Worm (Caenorhabditis elegans): ENCODE measurements around the gene str-67.

str-67 gene

DNA sequence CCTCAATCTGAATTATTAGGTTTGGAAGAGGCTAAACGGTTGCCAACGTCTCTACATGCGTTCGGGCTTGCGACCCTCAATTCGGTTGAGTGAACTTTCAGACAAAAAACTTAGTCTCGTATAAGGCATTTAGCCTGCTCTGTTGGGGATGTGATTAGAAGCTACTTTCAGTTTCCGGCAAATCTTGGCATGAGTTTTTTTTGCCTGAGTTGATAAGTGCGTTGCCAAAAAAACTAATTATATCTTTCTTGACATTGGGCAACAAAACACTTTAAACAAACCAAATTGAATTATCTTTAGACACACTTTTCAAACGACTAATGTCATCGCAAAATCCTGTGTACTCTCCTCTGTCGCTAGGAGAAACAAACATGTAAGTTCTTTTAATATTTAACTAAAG is 28.0 kb upstream of the str-67 start, which contains the start of gene Y50D4B.4:
Gene Y50D4B.4, plus strand, starts transcription at position 301 of the 400 bp plus-strand sequence.
- no peak for TF ChIP-seq nhr-71 (tag; optimal IDR thresholded peaks at IDR 0.05)
- no peak for TF ChIP-seq lin-14 (GFP tag; optimal IDR thresholded peaks at IDR 0.05)
- TF ChIP-seq snu-23 (GFP tag; optimal IDR thresholded peaks at IDR 0.05): no peak
- no peak for TF ChIP-seq ets-5 (GFP tag; IDR thresholded peaks at IDR 0.05)
- TF ChIP-seq xbp-1 (tag; optimal IDR thresholded peaks at IDR 0.05): no peak
- TF ChIP-seq aha-1 (tag; optimal IDR thresholded peaks at IDR 0.05): no peak
- TF ChIP-seq isw-1 (GFP tag; IDR thresholded peaks at IDR 0.05): no peak
- TF ChIP-seq swsn-7 (tag; optimal IDR thresholded peaks at IDR 0.05): no peak
- TF ChIP-seq rnt-1 (tag; optimal IDR thresholded peaks at IDR 0.05): no peak
- TF ChIP-seq nhr-28 (tag; optimal IDR thresholded peaks at IDR 0.05): no peak
- no peak for TF ChIP-seq irx-1 (tag; optimal IDR thresholded peaks at IDR 0.05)
- no peak for TF ChIP-seq ceh-82 (tag; optimal IDR thresholded peaks at IDR 0.05)
- no peak for TF ChIP-seq C04F5.9 (tag; optimal IDR thresholded peaks at IDR 0.05)
- no peak for TF ChIP-seq unc-30 (tag; optimal IDR thresholded peaks at IDR 0.05)
- TF ChIP-seq ztf-11 (tag; optimal IDR thresholded peaks at IDR 0.05): no peak
- no peak for TF ChIP-seq sptf-1 (tag; optimal IDR thresholded peaks at IDR 0.05)
- no peak for TF ChIP-seq nhr-19 (GFP tag; conservative IDR thresholded peaks at IDR 0.05)
- no peak for TF ChIP-seq nhr-12 (tag; optimal IDR thresholded peaks at IDR 0.05)
- TF ChIP-seq unc-98 (GFP tag; IDR thresholded peaks at IDR 0.05): no peak

DNA sequence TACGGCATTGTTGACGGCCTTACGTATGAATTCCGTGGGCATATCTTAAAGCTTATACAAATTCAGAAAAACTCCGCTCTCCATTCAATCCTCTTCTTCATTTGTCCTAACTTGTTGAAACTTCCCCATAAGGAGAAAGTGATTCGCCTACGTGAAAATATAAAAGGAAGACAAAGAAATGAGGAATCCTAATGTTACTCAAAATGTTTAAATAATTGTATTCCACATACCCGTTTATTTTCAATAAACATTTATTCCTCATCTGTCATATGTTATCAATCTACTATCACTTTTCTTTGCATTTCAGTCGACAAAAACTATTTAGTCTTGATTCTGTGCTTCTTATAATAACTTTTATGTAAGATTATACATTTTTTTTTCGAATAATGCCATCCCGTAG is 23.6 kb upstream of the str-67 start, which contains the start of gene clec-203:
Gene clec-203, plus strand, starts transcription at position 301 of the 400 bp plus-strand sequence.
- TF ChIP-seq rnt-1 (tag; optimal IDR thresholded peaks at IDR 0.05) (no peak), xbp-1 (tag; optimal IDR thresholded peaks at IDR 0.05) (no peak), sptf-1 (tag; optimal IDR thresholded peaks at IDR 0.05) (no peak), tbx-2 (tag; optimal IDR thresholded peaks at IDR 0.05) (no peak), nhr-77 (tag; optimal IDR thresholded peaks at IDR 0.05) (no peak), Y116A8C.19 (tag; optimal IDR thresholded peaks at IDR 0.05; ENCODE audit: borderline replicate concordance) (no peak), hlh-4 (tag; optimal IDR thresholded peaks at IDR 0.05) (no peak), dsc-1 (tag; optimal IDR thresholded peaks at IDR 0.05) (no peak), pqm-1 (tag; optimal IDR thresholded peaks at IDR 0.05) (no peak), ceh-88 (GFP tag; IDR thresholded peaks at IDR 0.05) (no peak), tlp-1 (tag; optimal IDR thresholded peaks at IDR 0.05) (no peak), nhr-237 (tag; optimal IDR thresholded peaks at IDR 0.05) (no peak), egl-27 (tag; optimal IDR thresholded peaks at IDR 0.05) (no peak), zip-4 (GFP tag; optimal IDR thresholded peaks at IDR 0.05) (no peak), nhr-11 (tag; optimal IDR thresholded peaks at IDR 0.05) (no peak)

DNA sequence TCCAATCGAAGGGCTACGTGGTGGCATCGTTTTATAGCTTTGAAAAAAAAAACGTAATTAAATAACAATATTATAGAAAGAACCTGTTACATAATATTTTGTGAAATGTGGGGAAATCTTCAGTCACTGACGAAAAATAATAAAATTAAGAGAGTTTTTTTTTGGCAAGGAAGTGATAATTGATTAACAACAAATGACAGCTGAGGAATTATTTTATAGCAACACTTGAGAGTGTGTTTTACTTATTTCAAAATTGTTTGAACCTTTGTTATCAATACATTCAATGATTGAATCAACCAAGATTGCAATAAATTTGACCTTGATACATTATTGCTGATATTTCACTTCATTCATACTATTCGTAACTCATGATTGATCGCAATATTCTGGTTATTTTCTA is 19.6 kb upstream of the str-67 start, which contains the start of gene Y50D4B.6:
Gene Y50D4B.6, plus strand, starts transcription at position 301 of the 400 bp plus-strand sequence.
- no peak for TF ChIP-seq unc-62 (GFP tag; optimal IDR thresholded peaks at IDR 0.05)
- TF ChIP-seq unc-130 (tag; optimal IDR thresholded peaks at IDR 0.05): no peak
- TF ChIP-seq egl-27 (tag; optimal IDR thresholded peaks at IDR 0.05): no peak
- no peak for TF ChIP-seq sptf-1 (tag; optimal IDR thresholded peaks at IDR 0.05)
- no peak for TF ChIP-seq ceh-90 (tag; optimal IDR thresholded peaks at IDR 0.05)
- no peak for TF ChIP-seq sup-37 (GFP tag; optimal IDR thresholded peaks at IDR 0.05)
- no peak for TF ChIP-seq pqm-1 (tag; optimal IDR thresholded peaks at IDR 0.05)
- no peak for TF ChIP-seq ceh-63 (GFP tag; optimal IDR thresholded peaks at IDR 0.05)
- TF ChIP-seq pax-3 (tag; optimal IDR thresholded peaks at IDR 0.05): no peak
- TF ChIP-seq elt-3 (tag; optimal IDR thresholded peaks at IDR 0.05): no peak
- TF ChIP-seq dsc-1 (tag; optimal IDR thresholded peaks at IDR 0.05): no peak
- TF ChIP-seq mab-9 (GFP tag; IDR thresholded peaks at IDR 0.05): no peak
- TF ChIP-seq unc-98 (GFP tag; IDR thresholded peaks at IDR 0.05): no peak
- TF ChIP-seq nhr-28 (tag; optimal IDR thresholded peaks at IDR 0.05): no peak
- no peak for TF ChIP-seq snpc-4 (tag; optimal IDR thresholded peaks at IDR 0.05)
- TF ChIP-seq unc-86 (tag; optimal IDR thresholded peaks at IDR 0.05): no peak
- no peak for TF ChIP-seq F16B12.6 (tag; optimal IDR thresholded peaks at IDR 0.05)
- TF ChIP-seq hlh-4 (tag; optimal IDR thresholded peaks at IDR 0.05): no peak

All from whole organism, L1 larva.